Fruit fly (Drosophila melanogaster): ENCODE measurements around the gene CG43220.
A peak's percentile ranks its signal among the peaks of the same experiment; 100 is the strongest.

Gene CG43220

DNA sequence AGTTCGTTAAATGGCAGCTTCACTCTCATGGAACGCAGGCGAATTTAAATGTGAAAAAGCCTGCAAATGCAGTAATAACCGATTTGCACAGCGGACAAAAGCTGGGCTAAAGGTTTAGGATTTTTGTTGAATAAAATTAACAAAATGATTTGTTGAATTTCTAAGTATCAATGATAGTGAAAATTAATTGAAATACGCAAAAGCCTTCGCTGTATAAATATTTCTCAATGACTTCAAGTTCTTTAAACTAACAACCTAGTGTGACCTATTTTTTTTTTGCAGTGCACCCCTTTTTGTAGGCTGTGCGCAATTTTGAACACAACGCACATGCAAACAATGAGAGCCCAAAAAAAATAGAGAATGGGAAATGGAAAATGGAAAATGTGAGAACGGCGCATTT is 19.4 kb upstream of the CG43220 start (continued):
- TF ChIP-seq CG11762 (GFP tag; optimal IDR thresholded peaks at IDR 0.05; ENCODE audit: insufficient read depth) (no peak), CG1621 (tag; optimal IDR thresholded peaks at IDR 0.05) (no peak), spab (GFP tag; optimal IDR thresholded peaks at IDR 0.05) (no peak), Lpt (GFP tag; optimal IDR thresholded peaks at IDR 0.05) (peak; percentile 63), vri (GFP tag; optimal IDR thresholded peaks at IDR 0.05) (no peak), CG9139 (GFP tag; optimal IDR thresholded peaks at IDR 0.05) (no peak), CG10669 (GFP tag; optimal IDR thresholded peaks at IDR 0.05) (peak; percentile 12), svp (GFP tag) (no peak), topi (GFP tag; optimal IDR thresholded peaks at IDR 0.05) (no peak), CG10631 (GFP tag; optimal IDR thresholded peaks at IDR 0.05) (peak; percentile 46), CG6276 (GFP tag; optimal IDR thresholded peaks at IDR 0.05) (peak; percentile 39), Eip93F (GFP tag; optimal IDR thresholded peaks at IDR 0.05) (no peak), net (GFP tag; optimal IDR thresholded peaks at IDR 0.05) (no peak), Sox14 (GFP tag; optimal IDR thresholded peaks at IDR 0.05) (peak; percentile 46), CG15336 (GFP tag; IDR thresholded peaks at IDR 0.05) (peak; percentile 75), CG7368 (GFP tag; optimal IDR thresholded peaks at IDR 0.05) (no peak), Hr4 (GFP tag; optimal IDR thresholded peaks at IDR 0.05) (peak; percentile 58), CG11294 (GFP tag; IDR thresholded peaks at IDR 0.05) (no peak), CG6792 (GFP tag; optimal IDR thresholded peaks at IDR 0.05) (peak; percentile 30), CG6808 (GFP tag; optimal IDR thresholded peaks at IDR 0.05) (no peak), fkh (GFP tag; optimal IDR thresholded peaks at IDR 0.05) (no peak), acj6 (GFP tag; optimal IDR thresholded peaks at IDR 0.05) (peak; percentile 61), Hr39 (GFP tag; optimal IDR thresholded peaks at IDR 0.05) (no peak), CG4318 (GFP tag; optimal IDR thresholded peaks at IDR 0.05) (no peak), Ets96B (tag; optimal IDR thresholded peaks at IDR 0.05) (peak; percentile 6), OdsH (GFP tag; optimal IDR thresholded peaks at IDR 0.05) (peak; percentile 46), Eip75B (GFP tag; optimal IDR thresholded peaks at IDR 0.05) (peak; percentile 49), Hr38 (GFP tag; optimal IDR thresholded peaks at IDR 0.05) (no peak), CG16779 (tag; optimal IDR thresholded peaks at IDR 0.05) (no peak)

DNA sequence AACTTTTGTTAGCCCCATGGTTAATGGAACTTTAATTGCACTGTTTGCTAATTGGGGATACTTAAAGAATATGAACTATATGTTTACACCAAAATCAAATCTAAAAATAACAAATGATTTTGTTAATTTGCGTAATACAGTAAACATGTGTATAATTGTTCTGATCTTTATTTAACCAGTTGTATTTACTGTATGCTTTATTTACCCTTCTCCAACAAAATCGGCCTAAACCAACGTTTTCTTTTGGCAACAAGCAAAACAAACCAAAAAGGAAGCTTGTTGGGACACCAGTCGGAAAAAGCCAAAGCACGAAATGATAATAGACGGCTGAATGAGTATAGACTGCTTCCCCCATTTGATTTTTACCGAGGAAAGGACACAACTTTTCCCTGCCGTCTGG is 15.7 kb upstream of the CG43220 start:
- peak; percentile 76 for TF ChIP-seq fkh (GFP tag; optimal IDR thresholded peaks at IDR 0.05)
- no peak for TF ChIP-seq CG11762 (GFP tag; optimal IDR thresholded peaks at IDR 0.05; ENCODE audit: insufficient read depth)
- no peak for TF ChIP-seq CG10631 (GFP tag; optimal IDR thresholded peaks at IDR 0.05)
- no peak for TF ChIP-seq fd59A (GFP tag; optimal IDR thresholded peaks at IDR 0.05)
- TF ChIP-seq svp (GFP tag): no peak
- no peak for TF ChIP-seq CG11294 (GFP tag; IDR thresholded peaks at IDR 0.05)
- TF ChIP-seq Smox (GFP tag; optimal IDR thresholded peaks at IDR 0.05): no peak
- no peak for TF ChIP-seq CG15336 (GFP tag; IDR thresholded peaks at IDR 0.05)
- TF ChIP-seq CG3919 (GFP tag; optimal IDR thresholded peaks at IDR 0.05): no peak
- TF ChIP-seq vri (GFP tag; optimal IDR thresholded peaks at IDR 0.05): peak; percentile 19
- no peak for TF ChIP-seq Sox102F (GFP tag; optimal IDR thresholded peaks at IDR 0.05)

DNA sequence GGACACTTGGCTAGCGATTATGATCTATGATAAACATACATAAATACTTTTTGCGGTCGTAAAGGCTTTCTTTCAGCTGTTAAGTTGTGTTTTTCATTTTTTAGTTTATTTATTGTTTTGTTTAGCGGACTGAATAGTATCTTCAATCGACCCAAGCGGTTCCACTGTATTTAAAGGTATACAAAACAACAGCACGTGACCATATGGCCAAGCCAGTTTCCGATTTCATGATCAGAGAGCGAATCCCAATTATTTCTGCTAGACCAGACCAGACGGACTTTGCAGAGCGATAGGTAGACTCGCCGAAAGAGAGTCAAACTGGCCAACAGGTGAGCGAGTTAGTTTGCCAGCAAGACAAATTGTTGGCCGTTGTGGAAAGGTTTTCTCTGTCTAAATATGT is 14.8 kb upstream of the CG43220 start, which contains the start of gene Sgt:
Sgt (plus strand) TSS at position 80 of the 400 bp plus-strand sequence.
- TF ChIP-seq CG15336 (GFP tag; IDR thresholded peaks at IDR 0.05): 0 out of 2 replicates have a peak, but pooled peaks have one; percentile 24
- TF ChIP-seq CG7368 (GFP tag; optimal IDR thresholded peaks at IDR 0.05): no peak

DNA sequence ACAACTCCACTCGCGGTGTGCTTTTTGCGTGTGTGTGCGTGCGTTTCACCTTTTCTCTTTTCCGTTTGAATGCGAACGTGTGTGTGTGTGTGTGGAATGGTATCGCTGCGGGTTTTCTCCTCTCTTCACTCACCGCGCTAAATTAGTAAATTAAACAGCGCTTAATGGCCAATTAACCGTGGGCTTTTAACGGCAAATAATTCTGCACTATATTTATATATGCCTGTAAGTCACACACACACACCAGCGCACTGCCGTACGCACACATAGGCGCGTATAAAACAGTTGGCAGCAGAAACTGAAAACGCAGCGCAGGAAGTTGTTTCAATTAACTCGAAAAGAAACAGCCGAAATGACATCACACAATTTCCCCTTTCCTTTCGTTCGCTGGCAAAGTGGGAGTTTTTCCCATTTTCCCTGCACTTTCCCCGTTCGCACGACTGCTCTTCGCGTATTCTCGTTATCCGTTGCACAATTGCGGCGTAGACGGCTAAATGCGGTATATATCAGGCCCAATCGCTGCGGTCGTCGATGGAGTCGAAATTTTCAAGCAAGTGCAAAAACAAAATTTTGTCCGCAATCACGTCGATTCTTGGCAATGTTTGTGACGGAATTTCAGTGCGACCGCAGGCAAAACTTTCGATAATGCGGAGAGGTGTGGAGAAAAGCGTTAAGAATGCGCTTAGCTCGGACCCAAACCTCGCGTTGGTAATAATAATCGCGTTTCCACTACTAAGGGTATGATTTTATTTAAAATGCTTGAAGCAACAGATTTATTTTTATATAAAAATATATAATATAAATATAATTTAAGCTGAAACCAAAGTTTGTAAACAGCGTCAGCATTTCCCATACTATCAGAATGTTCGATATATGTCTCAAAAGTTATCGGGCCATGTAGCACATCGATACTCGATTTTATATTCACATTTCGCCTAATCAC is 13.5 kb upstream of the CG43220 start, which contains the start of gene BicD:
BicD (minus strand) TSS at position 634 of the 943 bp plus-strand sequence.
- TF ChIP-seq CG6854 (GFP tag; optimal IDR thresholded peaks at IDR 0.05) (peak; percentile 50), esn (GFP tag; optimal IDR thresholded peaks at IDR 0.05) (peak; percentile 9), Ets96B (tag; optimal IDR thresholded peaks at IDR 0.05) (peak; percentile 12), dac (GFP tag; optimal IDR thresholded peaks at IDR 0.05) (no peak), Blimp-1 (GFP tag; optimal IDR thresholded peaks at IDR 0.05) (peak; percentile 4), vri (GFP tag; optimal IDR thresholded peaks at IDR 0.05) (peak; percentile 44), CG1621 (tag; optimal IDR thresholded peaks at IDR 0.05) (peak; percentile 13), svp (GFP tag) (peak; percentile 56), CG8119 (GFP tag; IDR thresholded peaks at IDR 0.05) (peak; percentile 50; the same call in 2 of the 3 replicates), CG15336 (GFP tag; IDR thresholded peaks at IDR 0.05) (no peak; the same call in 1 of the 2 replicates), fkh (GFP tag; optimal IDR thresholded peaks at IDR 0.05) (peak; percentile 31), Eip93F (GFP tag; optimal IDR thresholded peaks at IDR 0.05) (peak; percentile 15), acj6 (GFP tag; optimal IDR thresholded peaks at IDR 0.05) (no peak), dsx (GFP tag; optimal IDR thresholded peaks at IDR 0.05; ENCODE audit: poor library complexity, severe bottlenecking) (peak; percentile 12), Eip75B (GFP tag; optimal IDR thresholded peaks at IDR 0.05) (no peak), Ets21C (GFP tag; optimal IDR thresholded peaks at IDR 0.05) (no peak), Smox (GFP tag; optimal IDR thresholded peaks at IDR 0.05) (no peak), lz (GFP tag; optimal IDR thresholded peaks at IDR 0.05) (no peak), Eip78C (GFP tag) (peak; percentile 69)

All from whole organism, prepupa.